Fruit fly (Drosophila melanogaster) whole organism, embryonic: Measurements from ENCODE around the gene CG32647.

Experiments used
- CG11093 ChIP-seq: fragments of 200-800 bp; sonication (Bioruptor generic); IDR thresholded peaks from 3 replicates; pipeline ENCODE4 v1.3.6; 2022; ENCODE audit warnings: missing biosample characterization, missing genetic modification characterization
- CG12219 ChIP-seq: fragments of 200-800 bp; sonication (Bioruptor generic); optimal IDR thresholded peaks from 3 replicates; lab custom pipeline; 2018; ENCODE audit warnings: missing biosample characterization, mild to moderate bottlenecking, missing genetic modification characterization
- CG13296 ChIP-seq: fragments of 200-800 bp; sonication (Bioruptor generic); optimal IDR thresholded peaks from 3 replicates; lab custom pipeline; 2018; ENCODE audit warnings: missing biosample characterization, mild to moderate bottlenecking, missing genetic modification characterization
- CG2202 ChIP-seq: fragments of 200-800 bp; sonication (Bioruptor generic); optimal IDR thresholded peaks from 2 replicates; lab custom pipeline; 2018; ENCODE audit warnings: missing biosample characterization, mild to moderate bottlenecking, missing genetic modification characterization
- CG2678 ChIP-seq: fragments of 200-800 bp; sonication (Bioruptor generic); optimal IDR thresholded peaks from 3 replicates; lab custom pipeline; 2019; ENCODE audit warnings: missing biosample characterization, mild to moderate bottlenecking, missing genetic modification characterization, moderate library complexity
- CG30403 ChIP-seq: fragments of 200-800 bp; sonication (Bioruptor generic); optimal IDR thresholded peaks from 3 replicates; lab custom pipeline; 2016; ENCODE audit warnings: missing biosample characterization, missing genetic modification characterization
- CG3065 ChIP-seq: fragments of 200-800 bp; sonication (Bioruptor generic); optimal IDR thresholded peaks from 2 replicates; lab custom pipeline; 2016; ENCODE audit warnings: missing biosample characterization, missing genetic modification characterization
- CG3407 ChIP-seq: fragments of 200-800 bp; sonication (Bioruptor generic); optimal IDR thresholded peaks from 2 replicates; lab custom pipeline; 2018; ENCODE audit warnings: missing biosample characterization, mild to moderate bottlenecking, missing genetic modification characterization
- CG6813 ChIP-seq: fragments of 200-800 bp; sonication (Bioruptor generic); optimal IDR thresholded peaks from 2 replicates; lab custom pipeline; 2017; ENCODE audit warnings: missing biosample characterization, missing genetic modification characterization, mild to moderate bottlenecking, moderate library complexity, missing genetic modification reagents
- CG8765 ChIP-seq: fragments of 200-800 bp; sonication (Bioruptor generic); IDR thresholded peaks from 2 replicates; pipeline ENCODE4 v1.3.6; 2022; ENCODE audit warnings: missing biosample characterization, missing genetic modification characterization
- CG8944 ChIP-seq: fragments of 200-800 bp; sonication (Bioruptor generic); optimal IDR thresholded peaks from 3 replicates; lab custom pipeline; 2016; ENCODE audit warnings: missing biosample characterization, missing genetic modification characterization
- CG9727 ChIP-seq: fragments of 200-800 bp; sonication (Bioruptor generic); optimal IDR thresholded peaks from 3 replicates; lab custom pipeline; 2017; ENCODE audit warnings: missing biosample characterization, mild to moderate bottlenecking, missing genetic modification characterization
- CrebB ChIP-seq: fragments of 200-800 bp; sonication (Bioruptor generic); optimal IDR thresholded peaks from 3 replicates; lab custom pipeline; 2018; ENCODE audit warnings: missing biosample characterization, mild to moderate bottlenecking, missing genetic modification characterization
- Gsc ChIP-seq: fragments of 200-800 bp; sonication (Bioruptor generic); IDR thresholded peaks from 2 replicates; pipeline ENCODE4 v1.3.6; 2022; ENCODE audit warnings: missing biosample characterization, missing genetic modification characterization
- Hmr ChIP-seq: fragments of 200-800 bp; sonication (Bioruptor generic); optimal IDR thresholded peaks from 3 replicates; lab custom pipeline; 2017; ENCODE audit warnings: mild to moderate bottlenecking, missing biosample characterization, missing genetic modification reagents, missing genetic modification characterization
- Hsf ChIP-seq: fragments of 200-800 bp; sonication (Bioruptor generic); optimal IDR thresholded peaks from 3 replicates; lab custom pipeline; 2016; ENCODE audit warnings: missing biosample characterization, missing genetic modification characterization
- Jarid2 ChIP-seq: fragments of 200-800 bp; sonication (Bioruptor generic); optimal IDR thresholded peaks from 3 replicates; lab custom pipeline; 2017; ENCODE audit warnings: mild to moderate bottlenecking, missing biosample characterization, missing genetic modification reagents, missing genetic modification characterization
- MTF-1 ChIP-seq: fragments of 200-800 bp; sonication (Bioruptor generic); optimal IDR thresholded peaks from 2 replicates; lab custom pipeline; 2018; ENCODE audit warnings: missing biosample characterization, mild to moderate bottlenecking, missing genetic modification characterization, borderline replicate concordance
- NFAT ChIP-seq: fragments of 200-800 bp; sonication (Bioruptor generic); IDR thresholded peaks from 2 replicates; pipeline ENCODE4 v1.3.6; 2022; ENCODE audit warnings: missing biosample characterization, missing genetic modification characterization
- Ptx1 ChIP-seq: fragments of 200-800 bp; sonication (Bioruptor generic); IDR thresholded peaks from 2 replicates; pipeline ENCODE4 v1.3.6; 2022; ENCODE audit warnings: missing biosample characterization, missing genetic modification characterization
- Rx ChIP-seq: fragments of 200-800 bp; sonication (Bioruptor generic); IDR thresholded peaks from 2 replicates; pipeline ENCODE4 v1.3.6; 2022; ENCODE audit warnings: missing biosample characterization, missing genetic modification characterization
- Scr ChIP-seq: fragments of 200-800 bp; sonication (Bioruptor generic); IDR thresholded peaks from 2 replicates; pipeline ENCODE4 v1.3.6; 2022; ENCODE audit warnings: missing biosample characterization, missing genetic modification characterization; ENCODE audit not compliant: partially characterized antibody
- Sin3A ChIP-seq: fragments of >200 bp; optimal IDR thresholded peaks from 2 replicates; lab custom pipeline; 2018
- Sry-β ChIP-seq: fragments of 200-800 bp; sonication (Bioruptor generic); optimal IDR thresholded peaks from 2 replicates; lab custom pipeline; 2018; ENCODE audit warnings: missing biosample characterization, mild to moderate bottlenecking, missing genetic modification characterization, moderate library complexity
- Stat92E ChIP-seq, 3 experiments: fragments of >200 bp in 2 of 3; fragments of 200-800 bp in 1 of 3; sonication (Bioruptor generic) in 1 of 3; optimal IDR thresholded peaks; 2 replicates each; lab custom pipeline; 2017 to 2019; ENCODE audit warnings: missing biosample characterization in 3 of 3, missing genetic modification characterization in 3 of 3, mild to moderate bottlenecking in 1 of 3, moderate library complexity in 1 of 3
- Vsx1 ChIP-seq: fragments of 200-800 bp; sonication (Bioruptor generic); optimal IDR thresholded peaks from 2 replicates; lab custom pipeline; 2017; ENCODE audit warnings: missing biosample characterization, mild to moderate bottlenecking, missing genetic modification characterization, missing genetic modification reagents
- abd-A ChIP-seq: fragments of 200-800 bp; sonication (Bioruptor generic); optimal IDR thresholded peaks from 3 replicates; lab custom pipeline; 2019; ENCODE audit warnings: missing biosample characterization, mild to moderate bottlenecking, missing genetic modification characterization, moderate library complexity
- ase ChIP-seq: fragments of 200-800 bp; sonication (Bioruptor generic); IDR thresholded peaks from 3 replicates; pipeline ENCODE4 v1.3.6; 2022; ENCODE audit warnings: missing biosample characterization, missing genetic modification characterization
- bbx ChIP-seq: fragments of 200-800 bp; sonication (Bioruptor generic); IDR thresholded peaks from 2 replicates; pipeline ENCODE4 v1.3.6; 2022; ENCODE audit warnings: missing biosample characterization, missing genetic modification characterization; ENCODE audit not compliant: partially characterized antibody
- cas ChIP-seq: fragments of 200-800 bp; sonication (Bioruptor generic); IDR thresholded peaks from 2 replicates; pipeline ENCODE4 v1.3.6; 2022; ENCODE audit warnings: missing biosample characterization, missing genetic modification characterization
- caup ChIP-seq: fragments of 200-800 bp; sonication (Bioruptor generic); optimal IDR thresholded peaks from 3 replicates; lab custom pipeline; 2017; ENCODE audit warnings: missing biosample characterization, mild to moderate bottlenecking, missing genetic modification characterization, moderate library complexity; ENCODE audit not compliant: severe bottlenecking
- corto ChIP-seq: fragments of 200-800 bp; sonication (Bioruptor generic); optimal IDR thresholded peaks from 2 replicates; lab custom pipeline; 2016; ENCODE audit warnings: missing biosample characterization, mild to moderate bottlenecking, missing genetic modification characterization, moderate library complexity
- dpn ChIP-seq, 2 experiments: fragments of 200-800 bp; sonication (Bioruptor generic); optimal IDR thresholded peaks; 3 replicates each; lab custom pipeline; 2016; ENCODE audit warnings: missing biosample characterization in 2 of 2, missing genetic modification characterization in 2 of 2
- gro ChIP-seq: fragments of 200-800 bp; sonication (Bioruptor generic); optimal IDR thresholded peaks from 2 replicates; lab custom pipeline; 2016; ENCODE audit warnings: missing biosample characterization, missing genetic modification characterization
- hth ChIP-seq: fragments of >200 bp; optimal IDR thresholded peaks from 2 replicates; lab custom pipeline; 2017; ENCODE audit warnings: inconsistent platforms
- knrl ChIP-seq: fragments of 200-800 bp; sonication (Bioruptor generic); IDR thresholded peaks from 3 replicates; pipeline ENCODE4 v1.3.6; 2022; ENCODE audit warnings: missing biosample characterization, missing genetic modification characterization; ENCODE audit not compliant: partially characterized antibody
- mld ChIP-seq: fragments of 200-800 bp; sonication (Bioruptor generic); IDR thresholded peaks from 3 replicates; pipeline ENCODE4 v1.3.6; 2022; ENCODE audit warnings: missing biosample characterization, missing genetic modification characterization; ENCODE audit not compliant: partially characterized antibody
- nmo ChIP-seq: fragments of 200-800 bp; sonication (Bioruptor generic); optimal IDR thresholded peaks from 2 replicates; lab custom pipeline; 2018; ENCODE audit warnings: missing biosample characterization, mild to moderate bottlenecking, missing genetic modification characterization, moderate library complexity
- otp ChIP-seq: fragments of 200-800 bp; sonication (Bioruptor generic); IDR thresholded peaks from 3 replicates; pipeline ENCODE4, ENCODE4 v1.3.6; 2022; ENCODE audit warnings: missing biosample characterization, missing genetic modification characterization
- pan ChIP-seq, 4 experiments: fragments of >200 bp in 3 of 4; fragments of 200-800 bp in 1 of 4; sonication (Bioruptor generic) in 1 of 4; optimal IDR thresholded peaks in 3 of 4; IDR thresholded peaks in 1 of 4; 2 replicates each; pipeline versions ENCODE4 v1.3.6 to Lab custom; 2017 to 2022; ENCODE audit warnings: missing biosample characterization in 2 of 4, missing genetic modification characterization in 2 of 4, mixed read lengths in 1 of 4
- pb ChIP-seq: fragments of 200-800 bp; sonication (Bioruptor generic); optimal IDR thresholded peaks from 3 replicates; lab custom pipeline; 2016; ENCODE audit warnings: missing biosample characterization, missing genetic modification characterization
- pfk ChIP-seq: fragments of 200-800 bp; sonication (Bioruptor generic); optimal IDR thresholded peaks from 2 replicates; lab custom pipeline; 2018; ENCODE audit warnings: missing biosample characterization, mild to moderate bottlenecking, missing genetic modification characterization, moderate library complexity
- sens-2 ChIP-seq: fragments of 200-800 bp; sonication (Bioruptor generic); IDR thresholded peaks from 2 replicates; pipeline ENCODE4 v1.3.6; 2022; ENCODE audit warnings: missing biosample characterization, missing genetic modification characterization
- slbo ChIP-seq: fragments of 200-800 bp; sonication (Bioruptor generic); IDR thresholded peaks from 2 replicates; pipeline ENCODE4 v1.3.6; 2022; ENCODE audit warnings: missing biosample characterization, missing genetic modification characterization
- slou ChIP-seq: fragments of 200-800 bp; sonication (Bioruptor generic); optimal IDR thresholded peaks from 3 replicates; lab custom pipeline; 2016; ENCODE audit warnings: missing biosample characterization, missing genetic modification characterization
- sug ChIP-seq: fragments of 200-800 bp; optimal IDR thresholded peaks from 2 replicates; lab custom pipeline; 2019; ENCODE audit warnings: missing biosample characterization, mild to moderate bottlenecking, missing genetic modification characterization, moderate library complexity
- wdn ChIP-seq: fragments of 200-800 bp; sonication (Bioruptor generic); IDR thresholded peaks from 2 replicates; pipeline ENCODE4 v1.3.6; 2022; ENCODE audit warnings: missing biosample characterization, missing genetic modification characterization
- z ChIP-seq: fragments of 200-800 bp; sonication (Bioruptor generic); IDR thresholded peaks from 3 replicates; pipeline ENCODE4 v1.3.6; 2022; ENCODE audit warnings: missing biosample characterization, missing genetic modification characterization

The CG32647 gene

DNA sequence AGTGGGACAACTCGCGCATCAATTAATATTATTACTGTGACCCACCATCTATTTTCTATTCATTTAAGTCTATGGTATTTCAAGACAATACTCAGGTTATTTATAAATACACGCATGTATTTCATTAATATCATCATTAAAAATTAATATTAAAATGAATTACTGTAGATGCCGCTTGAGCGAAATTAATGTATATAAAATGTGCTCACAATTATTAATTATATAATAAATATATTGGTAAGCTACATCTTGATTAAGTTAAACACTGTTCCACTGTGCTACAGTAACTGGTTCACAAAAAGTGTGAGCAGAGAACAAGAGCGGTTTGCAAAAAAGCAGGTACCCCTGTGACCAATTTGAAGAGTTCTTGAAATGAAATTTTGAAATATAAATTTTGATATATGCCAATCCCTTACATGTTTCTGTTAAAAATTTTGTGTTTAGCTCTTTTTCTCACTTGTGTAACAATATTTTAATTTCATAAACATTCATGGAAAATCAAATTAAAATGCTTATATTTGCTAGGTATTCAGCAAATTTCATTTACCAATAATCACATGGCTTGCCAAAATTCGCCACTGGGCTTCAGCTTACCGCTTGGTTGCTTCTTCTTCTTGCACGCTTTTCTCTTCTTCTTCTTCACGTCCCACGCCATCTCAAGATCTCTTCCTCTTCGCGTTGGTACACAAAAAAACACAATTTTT, 33.7 kb downstream of the CG32647 start (continued):
- TF ChIP-seq Stat92E (GFP tag; optimal IDR thresholded peaks at IDR 0.05; lab: Kevin White, UChicago) (peak in 2 of 3 experiments; percentile 52 to 98), CG6813 (GFP tag; lab: Kevin White, UChicago) (peak; percentile 100), Rx (GFP tag; lab: Robert Waterston, UW) (peak; percentile 99), caup (peak; percentile 100), hth (lab: Kevin White, UChicago) (no peak), gro (GFP tag; lab: Kevin White, UChicago) (peak; percentile 100), Sry-β (GFP tag; lab: Kevin White, UChicago) (peak; percentile 75), z (GFP tag; lab: Robert Waterston, UW) (peak; percentile 71; the same call in 2 of the 3 replicates), CG3065 (GFP tag; lab: Kevin White, UChicago) (peak; percentile 98), sens-2 (peak; percentile 97), Hmr (GFP tag; lab: Kevin White, UChicago) (peak; percentile 100), corto (GFP tag; lab: Kevin White, UChicago) (peak; percentile 85), pan (optimal IDR thresholded peaks at IDR 0.05; lab: Kevin White, UChicago) (no peak), pan (GFP tag; optimal IDR thresholded peaks at IDR 0.05 in 1 of 2, IDR thresholded peaks at IDR 0.05 in 1 of 2) (peak in 1 of 2 experiments; percentile 100), CG13296 (GFP tag; lab: Kevin White, UChicago) (peak; percentile 100), knrl (GFP tag; lab: Robert Waterston, UW) (peak; percentile 62; the same call in 2 of the 3 replicates), Scr (GFP tag; lab: Robert Waterston, UW) (peak; percentile 56), abd-A (tag; lab: Kevin White, UChicago) (peak; percentile 91), pfk (GFP tag; lab: Kevin White, UChicago) (peak; percentile 80), bbx (no peak; the same call in 1 of the 2 replicates), nmo (GFP tag; lab: Kevin White, UChicago) (peak; percentile 100), Hsf (GFP tag; lab: Kevin White, UChicago) (peak; percentile 100), dpn (GFP tag; optimal IDR thresholded peaks at IDR 0.05; lab: Kevin White, UChicago) (peak; percentile 100), MTF-1 (GFP tag; lab: Kevin White, UChicago) (peak; percentile 97), NFAT (peak; percentile 99), wdn (GFP tag; lab: Robert Waterston, UW) (peak; percentile 100), CG8944 (peak; percentile 100), CG12219 (GFP tag; lab: Kevin White, UChicago) (peak; percentile 99), CrebB (tag; lab: Kevin White, UChicago) (peak; percentile 99), CG11093 (GFP tag; lab: Robert Waterston, UW) (peak; percentile 99), otp (peak; percentile 98), CG9727 (GFP tag; lab: Kevin White, UChicago) (peak; percentile 100), Vsx1 (GFP tag; lab: Kevin White, UChicago) (peak; percentile 99), Jarid2 (GFP tag; lab: Kevin White, UChicago) (peak; percentile 99), slou (peak; percentile 100), ase (peak; percentile 99), slbo (GFP tag; lab: Robert Waterston, UW) (peak; percentile 100), CG2202 (peak; percentile 95), Gsc (GFP tag; lab: Robert Waterston, UW) (peak; percentile 98), Ptx1 (GFP tag; lab: Robert Waterston, UW) (peak; percentile 100), mld (GFP tag; lab: Robert Waterston, UW) (peak; percentile 42; the same call in 1 of the 3 replicates), CG30403 (GFP tag; lab: Kevin White, UChicago) (peak; percentile 100), Sin3A (no peak), sug (tag; lab: Kevin White, UChicago) (peak; percentile 100), CG3407 (GFP tag; lab: Kevin White, UChicago) (peak; percentile 96), CG8765 (peak; percentile 98), CG2678 (peak; percentile 100), pb (GFP tag; lab: Kevin White, UChicago) (peak; percentile 100), cas (GFP tag; lab: Robert Waterston, UW) (peak; percentile 99)
